Worm (Caenorhabditis elegans) whole organism, young adult: ENCODE data around the gene R12B2.13.

Source experiments
- C06A6.2 ChIP-seq: fragments of 200-800 bp; sonication (Bioruptor generic); conservative IDR thresholded peaks from 2 replicates; pipeline ENCODE4 v1.3.6; 2022; ENCODE audit warnings: missing genetic modification characterization, missing compliant biosample characterization
- F33H1.4 ChIP-seq: fragments of 200-800 bp; sonication (Bioruptor generic); IDR thresholded peaks from 2 replicates; pipeline ENCODE4 v1.3.6; 2022; ENCODE audit warnings: missing genetic modification reagents, missing genetic modification characterization, missing compliant biosample characterization
- F52B5.7 ChIP-seq: sonication (generic microtip); optimal IDR thresholded peaks from 2 replicates; lab custom pipeline; 2016; ENCODE audit warnings: mild to moderate bottlenecking, missing genetic modification characterization, missing compliant biosample characterization
- akir-1 ChIP-seq: fragments of 200-800 bp; sonication (Bioruptor generic); optimal IDR thresholded peaks from 2 replicates; lab custom pipeline; 2018; ENCODE audit warnings: mild to moderate bottlenecking, missing genetic modification characterization, moderate library complexity, missing compliant biosample characterization
- ama-1 ChIP-seq, 3 experiments: fragments of 150-350 bp in 1 of 3; sonication (generic microtip) in 2 of 3; optimal IDR thresholded peaks; 2 replicates each; lab custom pipeline; 2014 to 2018; ENCODE audit warnings: missing biosample characterization in 2 of 3, missing genetic modification characterization in 2 of 3, missing genetic modification reagents in 2 of 3
- cebp-2 ChIP-seq: fragments of 200-800 bp; sonication (Bioruptor generic); IDR thresholded peaks from 2 replicates; pipeline ENCODE4 v1.3.6; 2022; ENCODE audit warnings: missing genetic modification characterization, missing compliant biosample characterization
- ceh-91 ChIP-seq: fragments of 200-800 bp; sonication (Bioruptor generic); IDR thresholded peaks from 2 replicates; pipeline ENCODE4 v1.3.6; 2022; ENCODE audit warnings: missing genetic modification reagents, missing genetic modification characterization, missing compliant biosample characterization
- dpff-1 ChIP-seq: sonication (generic microtip); optimal IDR thresholded peaks from 2 replicates; lab custom pipeline; 2017; ENCODE audit warnings: mild to moderate bottlenecking, missing genetic modification characterization, missing compliant biosample characterization
- hrde-1 ChIP-seq: sonication (generic microtip); optimal IDR thresholded peaks from 2 replicates; lab custom pipeline; 2016; ENCODE audit warnings: missing genetic modification characterization, mild to moderate bottlenecking, missing compliant biosample characterization, moderate library complexity, missing genotype, missing genetic modification reagents, borderline replicate concordance
- madf-8 ChIP-seq: fragments of 200-800 bp; sonication (Bioruptor generic); conservative IDR thresholded peaks from 2 replicates; pipeline ENCODE4 v1.3.6; 2022; ENCODE audit warnings: missing genetic modification reagents, missing genetic modification characterization, missing compliant biosample characterization
- mcd-1 ChIP-seq: fragments of 200-800 bp; sonication (Bioruptor generic); IDR thresholded peaks from 2 replicates; pipeline ENCODE4 v1.3.6; 2022; ENCODE audit warnings: missing genetic modification reagents, missing genetic modification characterization, missing compliant biosample characterization
- snpc-1.3 ChIP-seq: sonication (generic microtip); optimal IDR thresholded peaks from 2 replicates; lab custom pipeline; 2017; ENCODE audit warnings: missing genetic modification characterization, mild to moderate bottlenecking, missing compliant biosample characterization, antibody characterized with exemption, moderate library complexity, missing genotype, missing genetic modification reagents; ENCODE audit not compliant: insufficient read depth
- tbp1 ChIP-seq: fragments of 200-800 bp; sonication (Bioruptor generic); optimal IDR thresholded peaks from 2 replicates; lab custom pipeline; 2018; ENCODE audit warnings: mild to moderate bottlenecking, missing genetic modification characterization, missing compliant biosample characterization
- zim-3 ChIP-seq: sonication (generic microtip); optimal IDR thresholded peaks from 2 replicates; lab custom pipeline; 2017; ENCODE audit warnings: mild to moderate bottlenecking, missing genetic modification characterization, moderate library complexity, missing compliant biosample characterization

- TF ChIP-seq tbp1 (GFP tag; lab: Kevin White, UChicago) (no peak), dpff-1 (tag; lab: Kevin White, UChicago) (no peak), cebp-2 (GFP tag; lab: Robert Waterston, UW) (no peak), ceh-91 (GFP tag; lab: Robert Waterston, UW) (no peak), mcd-1 (GFP tag; lab: Robert Waterston, UW) (no peak), akir-1 (no peak), F33H1.4 (GFP tag; lab: Robert Waterston, UW) (no peak), madf-8 (GFP tag; lab: Robert Waterston, UW) (no peak), C06A6.2 (GFP tag; lab: Robert Waterston, UW) (no peak), hrde-1 (tag; lab: Kevin White, UChicago) (no peak), snpc-1.3 (tag; lab: Kevin White, UChicago) (no peak), F52B5.7 (tag; lab: Kevin White, UChicago) (no peak), ama-1 (optimal IDR thresholded peaks at IDR 0.05; lab: Kevin White, UChicago) (no peak), ama-1 (GFP tag; optimal IDR thresholded peaks at IDR 0.05; lab: Kevin White, UChicago) (no peak), zim-3 (no peak)
Measured at ce11 chrIII:5839147-5839546, 5.9 kb upstream of the R12B2.13 start.
